Worm (Caenorhabditis elegans) whole organism, L4 larva: Measurements from ENCODE around the gene F47F2.1.

Experiments used
- F10B5.3 ChIP-seq: sonication (generic microtip); optimal IDR thresholded peaks from 2 replicates; lab custom pipeline; 2016; ENCODE audit warnings: mild to moderate bottlenecking, missing genetic modification characterization, missing compliant biosample characterization
- Y5F2A.4 ChIP-seq: fragments of 200-800 bp; sonication (Bioruptor generic); optimal IDR thresholded peaks from 2 replicates; lab custom pipeline; 2018; ENCODE audit warnings: mild to moderate bottlenecking, missing genetic modification characterization, missing compliant biosample characterization
- egl-27 ChIP-seq: sonication (generic microtip); optimal IDR thresholded peaks from 3 replicates; lab custom pipeline; 2017; ENCODE audit warnings: missing biosample characterization, missing genetic modification reagents, missing genetic modification characterization
- fkh-10 ChIP-seq: fragments of 150-350 bp; optimal IDR thresholded peaks from 2 replicates; lab custom pipeline; 2014; ENCODE audit warnings: missing biosample characterization, missing genetic modification reagents, missing genetic modification characterization
- jun-1 ChIP-seq: fragments of 150-350 bp; optimal IDR thresholded peaks from 2 replicates; lab custom pipeline; 2014; ENCODE audit warnings: missing biosample characterization, missing genetic modification reagents, missing genetic modification characterization
- lin-15B ChIP-seq: fragments of 150-350 bp; sonication (generic microtip); optimal IDR thresholded peaks from 3 replicates; lab custom pipeline; 2014; ENCODE audit warnings: missing biosample characterization, missing genetic modification characterization
- mxl-2 ChIP-seq: fragments of 200-800 bp; sonication (Bioruptor generic); conservative IDR thresholded peaks from 2 replicates; pipeline ENCODE4 v1.3.6; 2022; ENCODE audit warnings: missing genetic modification reagents, missing genetic modification characterization, missing compliant biosample characterization
- nhr-237 ChIP-seq: sonication (generic microtip); optimal IDR thresholded peaks from 2 replicates; lab custom pipeline; 2017; ENCODE audit warnings: missing biosample characterization, missing genetic modification characterization
- nhr-25 ChIP-seq: sonication (generic microtip); optimal IDR thresholded peaks from 2 replicates; lab custom pipeline; 2017; ENCODE audit warnings: missing genetic modification characterization, mild to moderate bottlenecking, missing compliant biosample characterization, antibody characterized with exemption, moderate library complexity, borderline replicate concordance; ENCODE audit not compliant: insufficient read depth
- rbr-2 ChIP-seq: sonication (generic microtip); optimal IDR thresholded peaks from 2 replicates; lab custom pipeline; 2016; ENCODE audit warnings: missing genotype, missing genetic modification characterization, missing compliant biosample characterization
- saeg-2 ChIP-seq: fragments of 200-800 bp; sonication (Bioruptor generic); IDR thresholded peaks from 2 replicates; pipeline ENCODE4 v1.3.6; 2022; ENCODE audit warnings: missing genetic modification reagents, missing genetic modification characterization, missing compliant biosample characterization
- unc-130 ChIP-seq: sonication (generic microtip); optimal IDR thresholded peaks from 2 replicates; lab custom pipeline; 2016; ENCODE audit warnings: missing genetic modification reagents, missing genetic modification characterization, missing compliant biosample characterization

DNA sequence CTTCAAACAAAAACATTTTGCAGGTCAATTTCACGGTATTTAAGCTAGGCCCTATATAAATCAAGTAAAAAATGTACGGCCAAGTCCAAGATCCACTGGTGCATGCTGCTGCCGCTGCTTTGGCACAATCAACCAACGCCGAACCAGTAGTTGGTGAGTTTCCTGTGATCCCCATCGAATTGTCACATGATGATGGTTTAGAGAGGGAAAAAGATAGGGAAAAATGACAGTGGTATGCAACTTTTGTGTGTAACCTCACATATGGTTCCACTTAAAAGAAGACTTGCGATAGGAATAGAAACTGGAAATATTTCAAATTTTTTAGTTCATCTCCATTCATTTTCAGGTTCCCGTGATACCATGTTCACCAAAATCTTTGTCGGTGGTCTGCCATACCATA, 26.2 kb downstream of the F47F2.1 start, which contains the start of gene sup-12:
- no peak for TF ChIP-seq nhr-237
- no peak for TF ChIP-seq fkh-10 (GFP tag; lab: Kevin White, UChicago)
- TF ChIP-seq saeg-2 (GFP tag; lab: Robert Waterston, UW), result no peak
- no peak for TF ChIP-seq egl-27 (tag; lab: Kevin White, UChicago)
- no peak for TF ChIP-seq jun-1 (tag; lab: Kevin White, UChicago)
- no peak for TF ChIP-seq nhr-25 (tag; lab: Kevin White, UChicago)
- TF ChIP-seq Y5F2A.4 (GFP tag; lab: Kevin White, UChicago), result no peak
- TF ChIP-seq F10B5.3 (tag; lab: Kevin White, UChicago), result no peak
- TF ChIP-seq lin-15B (tag; lab: Kevin White, UChicago), result no peak
- TF ChIP-seq mxl-2 (GFP tag; lab: Robert Waterston, UW), result no peak
- TF ChIP-seq unc-130 (GFP tag; lab: Kevin White, UChicago), result no peak
- no peak for TF ChIP-seq rbr-2 (tag; lab: Kevin White, UChicago)
